Worm (Caenorhabditis elegans): ENCODE data around the gene C44H4.4.
A peak's percentile ranks its signal among the peaks of the same experiment; 100 is the strongest.

The C44H4.4 gene

ce11 chrX:14561416-14561973 is 27.4 kb downstream of the C44H4.4 start (continued):
- no peak for TF ChIP-seq nhr-76 (tag; optimal IDR thresholded peaks at IDR 0.05)
- TF ChIP-seq hlh-17 (GFP tag; optimal IDR thresholded peaks at IDR 0.05; ENCODE audit: borderline replicate concordance): no peak
- TF ChIP-seq nhr-12 (tag; optimal IDR thresholded peaks at IDR 0.05): no peak
- no peak for TF ChIP-seq unc-62 (GFP tag; optimal IDR thresholded peaks at IDR 0.05)
- no peak for TF ChIP-seq lin-13 (GFP tag; optimal IDR thresholded peaks at IDR 0.05)
- TF ChIP-seq mef-2 (tag; optimal IDR thresholded peaks at IDR 0.05): no peak
- no peak for TF ChIP-seq hpl-2 (GFP tag; optimal IDR thresholded peaks at IDR 0.05)
- TF ChIP-seq nhr-28 (tag; optimal IDR thresholded peaks at IDR 0.05): no peak
- TF ChIP-seq pag-3 (tag; optimal IDR thresholded peaks at IDR 0.05; ENCODE audit: borderline replicate concordance, insufficient read depth): no peak
- TF ChIP-seq lin-14 (GFP tag; optimal IDR thresholded peaks at IDR 0.05): peak; percentile 97
- peak in 1 of 2 experiments; percentile 22 for TF ChIP-seq efl-1 (optimal IDR thresholded peaks at IDR 0.05)
- TF ChIP-seq efl-1 (GFP tag; optimal IDR thresholded peaks at IDR 0.05 in 1 of 2): no peak
- no peak for TF ChIP-seq ceh-90 (tag; optimal IDR thresholded peaks at IDR 0.05)
- peak; percentile 32 for TF ChIP-seq isw-1 (GFP tag; IDR thresholded peaks at IDR 0.05)
- peak; percentile 45 for TF ChIP-seq fos-1 (tag; optimal IDR thresholded peaks at IDR 0.05)
- TF ChIP-seq sup-37 (GFP tag; optimal IDR thresholded peaks at IDR 0.05): no peak
- peak; percentile 7 for TF ChIP-seq irx-1 (tag; optimal IDR thresholded peaks at IDR 0.05)
- no peak for TF ChIP-seq jun-1 (tag; optimal IDR thresholded peaks at IDR 0.05)
- no peak for TF ChIP-seq sox-4 (tag; optimal IDR thresholded peaks at IDR 0.05)
- TF ChIP-seq egl-27 (tag; optimal IDR thresholded peaks at IDR 0.05): peak in 1 of 2 experiments; percentile 8
- TF ChIP-seq fkh-8 (tag; optimal IDR thresholded peaks at IDR 0.05): peak; percentile 83
- TF ChIP-seq nhr-20 (tag; optimal IDR thresholded peaks at IDR 0.05): peak; percentile 80
- TF ChIP-seq tbx-2 (tag; optimal IDR thresholded peaks at IDR 0.05): peak; percentile 85
- TF ChIP-seq nhr-71 (tag; optimal IDR thresholded peaks at IDR 0.05): peak; percentile 95
- peak in 1 of 3 experiments; percentile 45 for TF ChIP-seq ceh-82 (tag; optimal IDR thresholded peaks at IDR 0.05)
- TF ChIP-seq nhr-84 (tag; optimal IDR thresholded peaks at IDR 0.05): no peak
- no peak for TF ChIP-seq nhr-11 (tag; optimal IDR thresholded peaks at IDR 0.05)
- TF ChIP-seq snpc-4 (tag; optimal IDR thresholded peaks at IDR 0.05): no peak
- TF ChIP-seq zag-1 (tag; optimal IDR thresholded peaks at IDR 0.05): no peak
- TF ChIP-seq dpl-1 (GFP tag; optimal IDR thresholded peaks at IDR 0.05): no peak
- no peak for TF ChIP-seq zip-4 (GFP tag; optimal IDR thresholded peaks at IDR 0.05)
- TF ChIP-seq hlh-4 (tag; optimal IDR thresholded peaks at IDR 0.05): no peak
- TF ChIP-seq rnt-1 (tag; optimal IDR thresholded peaks at IDR 0.05): peak; percentile 84
- TF ChIP-seq egl-13 (tag; optimal IDR thresholded peaks at IDR 0.05): peak; percentile 86
- peak; percentile 93 for TF ChIP-seq fkh-10 (GFP tag; optimal IDR thresholded peaks at IDR 0.05)
- TF ChIP-seq unc-30 (tag; optimal IDR thresholded peaks at IDR 0.05): no peak
- TF ChIP-seq elt-2 (tag; optimal IDR thresholded peaks at IDR 0.05): no peak
- TF ChIP-seq C04F5.9 (tag; optimal IDR thresholded peaks at IDR 0.05): no peak
- TF ChIP-seq nhr-85 (tag): peak; percentile 87
- TF ChIP-seq nhr-19 (GFP tag; conservative IDR thresholded peaks at IDR 0.05): peak; percentile 75
- no peak for TF ChIP-seq fkh-4 (tag; optimal IDR thresholded peaks at IDR 0.05; ENCODE audit: borderline replicate concordance)
- TF ChIP-seq dsc-1 (tag; optimal IDR thresholded peaks at IDR 0.05): peak; percentile 38
- no peak for TF ChIP-seq ama-1 (optimal IDR thresholded peaks at IDR 0.05)
- no peak for TF ChIP-seq nhr-237 (tag; optimal IDR thresholded peaks at IDR 0.05)
- TF ChIP-seq tlp-1 (tag; optimal IDR thresholded peaks at IDR 0.05): no peak
- TF ChIP-seq C34B4.2 (tag; optimal IDR thresholded peaks at IDR 0.05): no peak
- TF ChIP-seq ceh-88 (GFP tag; IDR thresholded peaks at IDR 0.05): no peak
